Worm (Caenorhabditis elegans) whole organism, L4 larva: Measurements from ENCODE around the gene F54E7.9.

Experiments
- daf-16 ChIP-seq, 3 experiments: sonication (generic microtip); optimal IDR thresholded peaks; 2 replicates each; lab custom pipeline; 2016 to 2017; ENCODE audit warnings: missing genetic modification characterization in 3 of 3, missing genetic modification reagents in 3 of 3, mild to moderate bottlenecking in 2 of 3, missing compliant biosample characterization in 2 of 3, missing biosample characterization in 1 of 3, moderate library complexity in 1 of 3
- dmd-6 ChIP-seq: fragments of 200-800 bp; sonication (Bioruptor generic); IDR thresholded peaks from 2 replicates; pipeline ENCODE4 v1.3.6; 2022; ENCODE audit warnings: missing genetic modification reagents, missing genetic modification characterization, missing compliant biosample characterization
- egl-27 ChIP-seq: sonication (generic microtip); optimal IDR thresholded peaks from 3 replicates; lab custom pipeline; 2017; ENCODE audit warnings: missing biosample characterization, missing genetic modification reagents, missing genetic modification characterization
- gei-8 ChIP-seq: fragments of 200-800 bp; sonication (Bioruptor generic); optimal IDR thresholded peaks from 2 replicates; lab custom pipeline; 2018; ENCODE audit warnings: mild to moderate bottlenecking, missing genetic modification characterization, missing compliant biosample characterization
- lin-13 ChIP-seq: fragments of 150-350 bp; optimal IDR thresholded peaks from 2 replicates; lab custom pipeline; 2014; ENCODE audit warnings: missing biosample characterization, missing genetic modification reagents, missing genetic modification characterization
- mdl-1 ChIP-seq, 2 experiments: fragments of 150-350 bp in 1 of 2; sonication (generic microtip) in 1 of 2; optimal IDR thresholded peaks; 2 replicates each; lab custom pipeline; 2014 to 2017; ENCODE audit warnings: missing biosample characterization in 2 of 2, missing genetic modification characterization in 2 of 2
- spr-3 ChIP-seq: fragments of 200-800 bp; sonication (Bioruptor generic); optimal IDR thresholded peaks from 2 replicates; lab custom pipeline; 2018; ENCODE audit warnings: mild to moderate bottlenecking, missing genetic modification characterization, missing compliant biosample characterization
- unc-62 ChIP-seq, 3 experiments: fragments of 150-350 bp in 1 of 3; sonication (generic microtip); optimal IDR thresholded peaks in 2 of 3; peaks in 1 of 3; 1 replicate in 1 of 3; 2 replicates in 2 of 3; lab custom pipeline; 2014 to 2017; ENCODE audit warnings: missing biosample characterization in 3 of 3, missing genetic modification characterization in 3 of 3, missing genetic modification reagents in 3 of 3, missing genotype in 1 of 3
- ztf-11 ChIP-seq: fragments of 150-350 bp; optimal IDR thresholded peaks from 2 replicates; lab custom pipeline; 2014; ENCODE audit warnings: missing biosample characterization, missing genetic modification characterization

- TF ChIP-seq mdl-1 (tag; optimal IDR thresholded peaks at IDR 0.05; lab: Kevin White, UChicago) (no peak), ztf-11 (tag; lab: Kevin White, UChicago) (no peak), daf-16 (GFP tag; optimal IDR thresholded peaks at IDR 0.05; lab: Kevin White, UChicago) (no peak), daf-16 (tag; optimal IDR thresholded peaks at IDR 0.05; lab: Kevin White, UChicago) (peak; percentile 8), gei-8 (GFP tag; lab: Kevin White, UChicago) (no peak), lin-13 (peak; percentile 17), unc-62 (GFP tag; optimal IDR thresholded peaks at IDR 0.05 in 1 of 2; lab: Kevin White, UChicago) (no peak), unc-62 (tag; optimal IDR thresholded peaks at IDR 0.05; lab: Kevin White, UChicago) (no peak), spr-3 (GFP tag; lab: Kevin White, UChicago) (no peak), dmd-6 (GFP tag; lab: Robert Waterston, UW) (no peak), egl-27 (tag; lab: Kevin White, UChicago) (no peak)
These were observed 20.5 kb upstream of the F54E7.9 start, which contains the start of the genes lgg-3 and rgs-5 for ce11 chrIII:5697963-5698730.
